Fruit fly (Drosophila melanogaster) whole organism, embryonic: ENCODE measurements around the gene CG32801.

ENCODE experiments used
- Abd-B ChIP-seq: fragments of 200-800 bp; sonication (Bioruptor generic); optimal IDR thresholded peaks from 2 replicates; lab custom pipeline; 2018; ENCODE audit warnings: missing biosample characterization, mild to moderate bottlenecking, missing genetic modification characterization, moderate library complexity
- Blimp-1 ChIP-seq: fragments of 200-800 bp; sonication (Bioruptor generic); optimal IDR thresholded peaks from 3 replicates; lab custom pipeline; 2018; ENCODE audit warnings: missing biosample characterization, missing genetic modification characterization, mild to moderate bottlenecking, moderate library complexity, missing genetic modification reagents
- CG10321 ChIP-seq: fragments of 200-800 bp; sonication (Bioruptor generic); IDR thresholded peaks from 2 replicates; pipeline ENCODE4 v1.3.6; 2022; ENCODE audit warnings: missing biosample characterization, missing genetic modification characterization
- CG11456 ChIP-seq: fragments of 200-800 bp; sonication (Bioruptor generic); IDR thresholded peaks from 3 replicates; pipeline ENCODE4 v1.3.6; 2022; ENCODE audit warnings: missing biosample characterization, missing genetic modification characterization
- CG12942 ChIP-seq: fragments of 200-800 bp; sonication (Bioruptor generic); optimal IDR thresholded peaks from 3 replicates; lab custom pipeline; 2016; ENCODE audit warnings: missing biosample characterization, missing genetic modification characterization
- CG13123 ChIP-seq: fragments of 200-800 bp; sonication (Bioruptor generic); optimal IDR thresholded peaks from 2 replicates; lab custom pipeline; 2016; ENCODE audit warnings: missing biosample characterization, missing genetic modification characterization
- CG14710 ChIP-seq: fragments of 200-800 bp; sonication (Bioruptor generic); optimal IDR thresholded peaks from 3 replicates; lab custom pipeline; 2019; ENCODE audit warnings: missing biosample characterization, mild to moderate bottlenecking, missing genetic modification characterization, moderate library complexity
- CG16813 ChIP-seq: fragments of 200-800 bp; sonication (Bioruptor generic); IDR thresholded peaks from 3 replicates; pipeline ENCODE4 v1.3.6; 2022; ENCODE audit warnings: missing biosample characterization, missing genetic modification characterization; ENCODE audit not compliant: partially characterized antibody
- CG16815 ChIP-seq: fragments of 200-800 bp; sonication (Bioruptor generic); optimal IDR thresholded peaks from 3 replicates; lab custom pipeline; 2017; ENCODE audit warnings: missing biosample characterization, mild to moderate bottlenecking, missing genetic modification characterization
- CG16863 ChIP-seq: fragments of 200-800 bp; sonication (Bioruptor generic); optimal IDR thresholded peaks from 3 replicates; lab custom pipeline; 2016; ENCODE audit warnings: missing biosample characterization, missing genetic modification characterization
- CG17568 ChIP-seq: fragments of 200-800 bp; sonication (Bioruptor generic); optimal IDR thresholded peaks from 2 replicates; lab custom pipeline; 2018; ENCODE audit warnings: missing biosample characterization, mild to moderate bottlenecking, missing genetic modification characterization, moderate library complexity
- CG17829 ChIP-seq: fragments of 200-800 bp; optimal IDR thresholded peaks from 2 replicates; lab custom pipeline; 2019; ENCODE audit warnings: missing biosample characterization, mild to moderate bottlenecking, missing genetic modification characterization, moderate library complexity
- CG18476 ChIP-seq: fragments of 200-800 bp; sonication (Bioruptor generic); optimal IDR thresholded peaks from 2 replicates; lab custom pipeline; 2016; ENCODE audit warnings: missing biosample characterization, mild to moderate bottlenecking, missing genetic modification characterization
- CG2199 ChIP-seq: fragments of 200-800 bp; sonication (Bioruptor generic); IDR thresholded peaks from 3 replicates; pipeline ENCODE4 v1.3.6; 2022; ENCODE audit warnings: missing biosample characterization, missing genetic modification characterization
- CG3065 ChIP-seq: fragments of 200-800 bp; sonication (Bioruptor generic); optimal IDR thresholded peaks from 2 replicates; lab custom pipeline; 2016; ENCODE audit warnings: missing biosample characterization, missing genetic modification characterization
- CG33557 ChIP-seq: fragments of 200-800 bp; sonication (Bioruptor generic); optimal IDR thresholded peaks from 2 replicates; lab custom pipeline; 2019; ENCODE audit warnings: missing biosample characterization, mild to moderate bottlenecking, missing genetic modification characterization, moderate library complexity
- CG4424 ChIP-seq: fragments of 200-800 bp; sonication (Bioruptor generic); optimal IDR thresholded peaks from 3 replicates; lab custom pipeline; 2016; ENCODE audit warnings: missing biosample characterization, missing genetic modification characterization
- CG4730 ChIP-seq: fragments of 200-800 bp; sonication (Bioruptor generic); IDR thresholded peaks from 2 replicates; pipeline ENCODE4 v1.3.6; 2022; ENCODE audit warnings: missing biosample characterization, missing genetic modification characterization
- CG6683 ChIP-seq: fragments of 200-800 bp; sonication (Bioruptor generic); optimal IDR thresholded peaks from 2 replicates; lab custom pipeline; 2017; ENCODE audit warnings: missing biosample characterization, mild to moderate bottlenecking, missing genetic modification characterization, missing genetic modification reagents
- CG6791 ChIP-seq: fragments of 200-800 bp; sonication (Bioruptor generic); IDR thresholded peaks from 3 replicates; pipeline ENCODE4 v1.3.6; 2022; ENCODE audit warnings: missing biosample characterization, missing genetic modification characterization; ENCODE audit not compliant: partially characterized antibody
- Dfd ChIP-seq, 2 experiments: fragments of >200 bp; optimal IDR thresholded peaks; 2 replicates each; lab custom pipeline; 2017; ENCODE audit warnings: missing biosample characterization in 2 of 2, missing genetic modification characterization in 2 of 2
- Drgx ChIP-seq: fragments of 200-800 bp; sonication (Bioruptor generic); IDR thresholded peaks from 2 replicates; pipeline ENCODE4 v1.3.6; 2022; ENCODE audit warnings: missing biosample characterization, missing genetic modification characterization
- Elba2 ChIP-seq: fragments of 200-800 bp; sonication (Bioruptor generic); optimal IDR thresholded peaks from 3 replicates; lab custom pipeline; 2016; ENCODE audit warnings: missing biosample characterization, missing genetic modification characterization
- HLH3B ChIP-seq: fragments of 200-800 bp; sonication (Bioruptor generic); IDR thresholded peaks from 2 replicates; pipeline ENCODE4 v1.3.6; 2022; ENCODE audit warnings: missing biosample characterization, missing genetic modification characterization
- Hr3 ChIP-seq: fragments of 200-800 bp; sonication (Bioruptor generic); optimal IDR thresholded peaks from 3 replicates; lab custom pipeline; 2016; ENCODE audit warnings: missing biosample characterization, missing genetic modification characterization
- Hr39 ChIP-seq: fragments of >200 bp; optimal IDR thresholded peaks from 2 replicates; lab custom pipeline; 2017
- PHDP ChIP-seq: fragments of 200-800 bp; sonication (Bioruptor generic); optimal IDR thresholded peaks from 3 replicates; lab custom pipeline; 2018; ENCODE audit warnings: missing biosample characterization, mild to moderate bottlenecking, missing genetic modification characterization, moderate library complexity
- Sox102F ChIP-seq: fragments of 200-800 bp; sonication (Bioruptor generic); optimal IDR thresholded peaks from 2 replicates; lab custom pipeline; 2018; ENCODE audit warnings: missing biosample characterization, mild to moderate bottlenecking, missing genetic modification characterization, moderate library complexity
- Usf ChIP-seq: fragments of 200-800 bp; sonication (Bioruptor generic); optimal IDR thresholded peaks from 2 replicates; lab custom pipeline; 2017; ENCODE audit warnings: missing genotype, missing biosample characterization, missing genetic modification characterization
- dan ChIP-seq: fragments of 200-800 bp; sonication (Bioruptor generic); IDR thresholded peaks from 2 replicates; pipeline ENCODE4 v1.3.6; 2022; ENCODE audit warnings: missing biosample characterization, missing genetic modification characterization
- emc ChIP-seq: fragments of 200-800 bp; sonication (Bioruptor generic); optimal IDR thresholded peaks from 2 replicates; lab custom pipeline; 2016; ENCODE audit warnings: missing biosample characterization, missing genetic modification characterization
- ewg ChIP-seq: fragments of 200-800 bp; sonication (Bioruptor generic); optimal IDR thresholded peaks from 3 replicates; lab custom pipeline; 2017; ENCODE audit warnings: mild to moderate bottlenecking, missing biosample characterization, missing genetic modification reagents, missing genetic modification characterization
- fd102C ChIP-seq: fragments of 200-800 bp; sonication (Bioruptor generic); optimal IDR thresholded peaks from 2 replicates; lab custom pipeline; 2018; ENCODE audit warnings: missing biosample characterization, mild to moderate bottlenecking, missing genetic modification characterization, moderate library complexity
- gsb-n ChIP-seq: fragments of 200-800 bp; sonication (Bioruptor generic); optimal IDR thresholded peaks from 3 replicates; lab custom pipeline; 2018; ENCODE audit warnings: missing biosample characterization, mild to moderate bottlenecking, missing genetic modification characterization
- kah ChIP-seq: fragments of 200-800 bp; sonication (Bioruptor generic); optimal IDR thresholded peaks from 2 replicates; lab custom pipeline; 2018; ENCODE audit warnings: missing biosample characterization, mild to moderate bottlenecking, missing genetic modification characterization
- kay ChIP-seq: fragments of 200-800 bp; sonication (Bioruptor generic); optimal IDR thresholded peaks from 2 replicates; lab custom pipeline; 2016; ENCODE audit warnings: missing biosample characterization, missing genetic modification characterization
- lilli ChIP-seq: fragments of 200-800 bp; sonication (Bioruptor generic); optimal IDR thresholded peaks from 3 replicates; lab custom pipeline; 2016; ENCODE audit warnings: missing biosample characterization, missing genetic modification characterization
- nau ChIP-seq: fragments of 200-800 bp; sonication (Bioruptor generic); optimal IDR thresholded peaks from 3 replicates; lab custom pipeline; 2017; ENCODE audit warnings: missing biosample characterization, mild to moderate bottlenecking, missing genetic modification characterization, missing genetic modification reagents
- nom ChIP-seq: fragments of 200-800 bp; sonication (Bioruptor generic); optimal IDR thresholded peaks from 2 replicates; lab custom pipeline; 2017; ENCODE audit warnings: missing biosample characterization, missing genetic modification characterization, mild to moderate bottlenecking, moderate library complexity, missing genetic modification reagents
- peb ChIP-seq: fragments of 200-800 bp; sonication (Bioruptor generic); IDR thresholded peaks from 2 replicates; pipeline ENCODE4 v1.3.6; 2022; ENCODE audit warnings: missing biosample characterization, missing genetic modification characterization
- pum ChIP-seq: fragments of 200-800 bp; sonication (Bioruptor generic); optimal IDR thresholded peaks from 2 replicates; lab custom pipeline; 2016; ENCODE audit warnings: missing biosample characterization, missing genetic modification characterization
- salm ChIP-seq: fragments of 200-800 bp; sonication (Bioruptor generic); optimal IDR thresholded peaks from 2 replicates; lab custom pipeline; 2018; ENCODE audit warnings: missing biosample characterization, mild to moderate bottlenecking, missing genetic modification characterization
- sob ChIP-seq: fragments of 200-800 bp; sonication (Bioruptor generic); IDR thresholded peaks from 2 replicates; pipeline ENCODE4 v1.3.6; 2022; ENCODE audit warnings: missing biosample characterization, missing genetic modification characterization
- ssp ChIP-seq: fragments of 200-800 bp; sonication (Bioruptor generic); IDR thresholded peaks from 2 replicates; pipeline ENCODE4 v1.3.6; 2022; ENCODE audit warnings: missing biosample characterization, missing genetic modification characterization
- sug ChIP-seq: fragments of 200-800 bp; optimal IDR thresholded peaks from 2 replicates; lab custom pipeline; 2019; ENCODE audit warnings: missing biosample characterization, mild to moderate bottlenecking, missing genetic modification characterization, moderate library complexity
- tin ChIP-seq: fragments of 200-800 bp; sonication (Bioruptor generic); optimal IDR thresholded peaks from 3 replicates; lab custom pipeline; 2016; ENCODE audit warnings: missing biosample characterization, missing genetic modification characterization
- vvl ChIP-seq: fragments of 200-800 bp; sonication (Bioruptor generic); IDR thresholded peaks from 2 replicates; pipeline ENCODE4 v1.3.6; 2022; ENCODE audit warnings: missing biosample characterization, missing genetic modification characterization
- z ChIP-seq: fragments of 200-800 bp; sonication (Bioruptor generic); IDR thresholded peaks from 3 replicates; pipeline ENCODE4 v1.3.6; 2022; ENCODE audit warnings: missing biosample characterization, missing genetic modification characterization
- zen ChIP-seq: fragments of 200-800 bp; sonication (Bioruptor generic); optimal IDR thresholded peaks from 3 replicates; lab custom pipeline; 2018; ENCODE audit warnings: missing biosample characterization, mild to moderate bottlenecking, missing genetic modification characterization, moderate library complexity
- zfh1 ChIP-seq: fragments of 200-800 bp; sonication (Bioruptor generic); IDR thresholded peaks from 3 replicates; pipeline ENCODE4 v1.3.6; 2022; ENCODE audit warnings: missing biosample characterization, missing genetic modification characterization
- zfh2 ChIP-seq: fragments of 200-800 bp; sonication (Bioruptor generic); optimal IDR thresholded peaks from 2 replicates; lab custom pipeline; 2016; ENCODE audit warnings: missing biosample characterization, missing genetic modification characterization

Gene CG32801

DNA sequence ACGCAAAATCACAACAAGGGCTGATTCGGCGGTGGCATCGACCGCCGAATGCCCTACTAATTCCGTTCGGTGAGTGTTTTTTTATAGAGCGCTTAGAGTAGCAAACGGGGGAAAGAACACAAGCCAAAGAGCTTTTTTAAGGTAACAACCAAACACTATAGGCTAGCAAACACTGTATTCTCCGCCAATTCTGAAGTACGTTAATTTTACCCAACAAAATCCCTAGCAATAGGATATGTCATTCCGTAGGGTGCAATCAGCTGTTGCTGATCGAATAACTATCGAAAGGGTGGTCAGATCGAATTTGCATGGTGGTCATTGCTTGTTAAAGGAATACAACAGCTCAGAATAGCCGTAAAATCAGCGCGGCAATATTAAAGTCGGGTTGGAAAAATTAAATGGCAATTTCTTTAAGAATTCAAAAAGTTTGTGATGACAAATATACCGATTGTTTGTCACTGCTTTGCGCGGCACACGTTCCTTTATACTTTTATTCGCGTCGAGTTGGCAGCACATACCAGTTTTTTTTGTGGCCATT, 4.8 kb upstream of the CG32801 start, which contains the start of gene mip130 (continued):
- TF ChIP-seq CG17568 (GFP tag; lab: Kevin White, UChicago) = no peak
- peak; percentile 30; the same call in 1 of the 2 replicates for TF ChIP-seq peb (GFP tag; lab: Robert Waterston, UW)
- no peak for TF ChIP-seq Dfd (GFP tag; optimal IDR thresholded peaks at IDR 0.05; lab: Kevin White, UChicago)
- peak; percentile 18 for TF ChIP-seq Blimp-1 (GFP tag; lab: Kevin White, UChicago)
- no peak for TF ChIP-seq CG33557 (GFP tag; lab: Kevin White, UChicago)
- peak; percentile 52 for TF ChIP-seq Hr3 (GFP tag; lab: Kevin White, UChicago)
- TF ChIP-seq nom (GFP tag; lab: Kevin White, UChicago) = peak; percentile 56
- TF ChIP-seq Elba2 = no peak
- no peak for TF ChIP-seq fd102C (GFP tag; lab: Kevin White, UChicago)
- no peak for TF ChIP-seq tin
- TF ChIP-seq CG16863 (GFP tag; lab: Kevin White, UChicago) = no peak
- TF ChIP-seq CG16815 = no peak
- peak; percentile 16 for TF ChIP-seq emc (GFP tag; lab: Kevin White, UChicago)
- peak; percentile 26 for TF ChIP-seq Usf (GFP tag; lab: Kevin White, UChicago)
- no peak for TF ChIP-seq salm (tag; lab: Kevin White, UChicago)
- TF ChIP-seq CG17829 (tag; lab: Kevin White, UChicago) = peak; percentile 45
- TF ChIP-seq gsb-n = peak; percentile 25
- TF ChIP-seq CG10321 = no peak
- TF ChIP-seq Drgx = peak; percentile 48; the same call in 1 of the 2 replicates
- TF ChIP-seq CG4730 (GFP tag; lab: Robert Waterston, UW) = 0 out of 2 replicates have a peak, but pooled peaks have one; percentile 10
- no peak for TF ChIP-seq pum
- peak; percentile 35 for TF ChIP-seq CG4424 (GFP tag; lab: Kevin White, UChicago)
- TF ChIP-seq zfh2 = peak; percentile 21
- TF ChIP-seq zen (tag; lab: Kevin White, UChicago) = no peak
- TF ChIP-seq kah = no peak
- peak; percentile 21 for TF ChIP-seq Abd-B
- TF ChIP-seq vvl = peak; percentile 19
- TF ChIP-seq CG2199 (GFP tag; lab: Robert Waterston, UW) = no peak
- no peak for TF ChIP-seq CG13123
- TF ChIP-seq zfh1 (GFP tag; lab: Robert Waterston, UW) = 0 out of 3 replicates have a peak, but pooled peaks have one; percentile 37
- TF ChIP-seq PHDP (tag; lab: Kevin White, UChicago) = peak; percentile 41
- no peak for TF ChIP-seq CG3065 (GFP tag; lab: Kevin White, UChicago)
- TF ChIP-seq lilli (GFP tag; lab: Kevin White, UChicago) = peak; percentile 11
- TF ChIP-seq ewg (GFP tag; lab: Kevin White, UChicago) = no peak
- TF ChIP-seq kay (GFP tag; lab: Kevin White, UChicago) = no peak
- peak; percentile 54; the same call in 1 of the 3 replicates for TF ChIP-seq CG11456 (GFP tag; lab: Robert Waterston, UW)
- no peak for TF ChIP-seq dan (GFP tag; lab: Robert Waterston, UW)
- peak; percentile 73 for TF ChIP-seq CG6791 (GFP tag; lab: Robert Waterston, UW)
- peak; percentile 32 for TF ChIP-seq CG14710 (tag; lab: Kevin White, UChicago)
- no peak for TF ChIP-seq Hr39 (lab: Kevin White, UChicago)
- peak; percentile 12 for TF ChIP-seq CG18476 (GFP tag; lab: Kevin White, UChicago)
- TF ChIP-seq sob (GFP tag; lab: Robert Waterston, UW) = peak; percentile 64; the same call in 1 of the 2 replicates
- peak; percentile 50; the same call in 1 of the 2 replicates for TF ChIP-seq HLH3B (GFP tag; lab: Robert Waterston, UW)
- TF ChIP-seq nau = no peak
- no peak for TF ChIP-seq CG6683
- no peak for TF ChIP-seq Sox102F
- TF ChIP-seq CG16813 (GFP tag; lab: Robert Waterston, UW) = peak; percentile 77
- no peak for TF ChIP-seq z
- TF ChIP-seq sug (tag; lab: Kevin White, UChicago) = peak; percentile 49
- no peak for TF ChIP-seq CG12942 (GFP tag; lab: Kevin White, UChicago)
- peak; percentile 42; the same call in 1 of the 2 replicates for TF ChIP-seq ssp
